Worm (Caenorhabditis elegans): ENCODE data around the gene Y44A6C.1.
A peak's percentile ranks its signal among the peaks of the same experiment; 100 is the strongest.

DNA sequence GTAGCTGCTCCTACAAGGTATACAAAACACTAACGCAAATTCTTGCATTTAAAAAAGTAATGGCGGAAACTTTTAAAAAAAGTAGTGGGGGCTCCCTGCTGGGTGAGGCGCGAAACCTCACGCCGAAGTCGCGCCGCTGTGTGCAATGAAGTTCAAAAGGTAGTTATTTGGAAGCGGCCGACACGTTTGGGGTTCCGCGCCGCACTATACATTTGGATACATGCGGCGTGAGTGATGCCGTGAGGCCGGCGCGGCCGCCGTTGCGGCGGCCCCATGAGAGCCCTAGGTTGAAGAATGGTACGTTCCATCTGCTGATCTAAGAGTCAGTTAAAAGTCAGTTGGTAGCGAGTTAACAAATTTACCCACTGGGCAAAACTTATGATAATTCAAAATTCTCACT, 31.9 kb upstream of the Y44A6C.1 start:
- TF ChIP-seq ceh-28 (tag; optimal IDR thresholded peaks at IDR 0.05) = no peak
- TF ChIP-seq nhr-11 (tag; optimal IDR thresholded peaks at IDR 0.05) = no peak
- TF ChIP-seq ztf-11 (tag; optimal IDR thresholded peaks at IDR 0.05) = no peak
- TF ChIP-seq nhr-237 (tag; optimal IDR thresholded peaks at IDR 0.05) = no peak
- TF ChIP-seq elt-3 (tag; optimal IDR thresholded peaks at IDR 0.05) = no peak
- no peak for TF ChIP-seq fos-1 (tag; optimal IDR thresholded peaks at IDR 0.05)
- no peak for TF ChIP-seq ceh-82 (tag; optimal IDR thresholded peaks at IDR 0.05)
- no peak for TF ChIP-seq pqm-1 (tag; optimal IDR thresholded peaks at IDR 0.05)
- TF ChIP-seq unc-62 (GFP tag; optimal IDR thresholded peaks at IDR 0.05) = no peak
- no peak for TF ChIP-seq ZK546.5 (tag; optimal IDR thresholded peaks at IDR 0.05)
- no peak for TF ChIP-seq lin-15B (tag; optimal IDR thresholded peaks at IDR 0.05)
- peak; percentile 2 for TF ChIP-seq snpc-4 (tag; optimal IDR thresholded peaks at IDR 0.05)
- no peak for TF ChIP-seq ceh-16 (tag; optimal IDR thresholded peaks at IDR 0.05)
